Worm (Caenorhabditis elegans): ENCODE data around the gene ucr-1.

ce11 chrIII:5595445-5595844, 3.5 kb downstream of the ucr-1 start, which contains the start of gene ced-6:
- TF ChIP-seq unc-39 (tag; optimal IDR thresholded peaks at IDR 0.05) (no peak), elt-3 (tag; optimal IDR thresholded peaks at IDR 0.05) (no peak), alr-1 (tag; optimal IDR thresholded peaks at IDR 0.05) (no peak)

Measured in whole organism, L2 larva.